Fruit fly (Drosophila melanogaster): ENCODE data around the gene sturkopf.

The sturkopf gene

dm6 chr3L:1307005-1307632 lies 6.1 kb downstream of the sturkopf start, which contains the start of the genes Ctr9 and Nt5a (continued):
- no peak for TF ChIP-seq z (GFP tag; IDR thresholded peaks at IDR 0.05)
- no peak for TF ChIP-seq Elba2 (GFP tag; optimal IDR thresholded peaks at IDR 0.05)
- TF ChIP-seq tup (GFP tag; optimal IDR thresholded peaks at IDR 0.05), result no peak
- peak; percentile 53 for TF ChIP-seq E2f2 (GFP tag; IDR thresholded peaks at IDR 0.05)
- peak; percentile 49 for TF ChIP-seq nerfin-2 (GFP tag; IDR thresholded peaks at IDR 0.05; ENCODE audit: partially characterized antibody)
- TF ChIP-seq CG11504 (tag; optimal IDR thresholded peaks at IDR 0.05), result no peak
- no peak for TF ChIP-seq gsb-n (tag; optimal IDR thresholded peaks at IDR 0.05)
- TF ChIP-seq CG5180 (GFP tag; optimal IDR thresholded peaks at IDR 0.05), result no peak
- no peak for TF ChIP-seq CG6854 (GFP tag; optimal IDR thresholded peaks at IDR 0.05)
- TF ChIP-seq rib (GFP tag; IDR thresholded peaks at IDR 0.05), result peak; percentile 61; the same call in 1 of the 2 replicates
- peak; percentile 93 for TF ChIP-seq sens (GFP tag)
- peak; percentile 26 for TF ChIP-seq slp2 (GFP tag; optimal IDR thresholded peaks at IDR 0.05)
- no peak for TF ChIP-seq abd-A (tag; optimal IDR thresholded peaks at IDR 0.05)
- peak; percentile 88 for TF ChIP-seq NFAT (GFP tag; IDR thresholded peaks at IDR 0.05)
- peak; percentile 41 for TF ChIP-seq HmgD (GFP tag; optimal IDR thresholded peaks at IDR 0.05)
- no peak for TF ChIP-seq CG1233 (GFP tag; optimal IDR thresholded peaks at IDR 0.05)
- peak; percentile 8 for TF ChIP-seq Nf-YB (GFP tag; optimal IDR thresholded peaks at IDR 0.05)
- no peak for TF ChIP-seq bowl (GFP tag; IDR thresholded peaks at IDR 0.05)
- TF ChIP-seq otp (GFP tag; IDR thresholded peaks at IDR 0.05), result no peak
- TF ChIP-seq CG2199 (GFP tag; IDR thresholded peaks at IDR 0.05), result no peak
- no peak for TF ChIP-seq CG12236 (GFP tag; optimal IDR thresholded peaks at IDR 0.05)
- peak; percentile 46 for TF ChIP-seq Dip3 (GFP tag; optimal IDR thresholded peaks at IDR 0.05)
- peak; percentile 68; the same call in 2 of the 3 replicates for TF ChIP-seq Dbx (GFP tag; IDR thresholded peaks at IDR 0.05)
- no peak for TF ChIP-seq CG15011 (GFP tag; optimal IDR thresholded peaks at IDR 0.05)
- TF ChIP-seq jumu (GFP tag; optimal IDR thresholded peaks at IDR 0.05), result peak; percentile 56
- peak; percentile 99 for TF ChIP-seq trem (tag; optimal IDR thresholded peaks at IDR 0.05)
- TF ChIP-seq ken (GFP tag; IDR thresholded peaks at IDR 0.05), result 0 out of 3 replicates have a peak, but pooled peaks have one; percentile 56
- no peak for TF ChIP-seq ase (GFP tag; IDR thresholded peaks at IDR 0.05)
- peak; percentile 64 for TF ChIP-seq mirr (GFP tag; optimal IDR thresholded peaks at IDR 0.05)
- peak; percentile 81 for TF ChIP-seq CG11456 (GFP tag; IDR thresholded peaks at IDR 0.05)
- TF ChIP-seq Rx (GFP tag; IDR thresholded peaks at IDR 0.05), result no peak
- peak; percentile 71 for TF ChIP-seq vfl (GFP tag; optimal IDR thresholded peaks at IDR 0.05)
- no peak for TF ChIP-seq peb (GFP tag; IDR thresholded peaks at IDR 0.05)
- TF ChIP-seq Ssrp (tag; optimal IDR thresholded peaks at IDR 0.05), result no peak
- TF ChIP-seq eyg (GFP tag; optimal IDR thresholded peaks at IDR 0.05), result peak; percentile 26
- TF ChIP-seq CG17829 (tag; optimal IDR thresholded peaks at IDR 0.05), result peak; percentile 61
- TF ChIP-seq ap (GFP tag; IDR thresholded peaks at IDR 0.05), result no peak
- TF ChIP-seq scrt (GFP tag; optimal IDR thresholded peaks at IDR 0.05), result peak; percentile 38
- TF ChIP-seq CG6175 (GFP tag; IDR thresholded peaks at IDR 0.05), result no peak
- no peak for TF ChIP-seq CG8281 (tag; optimal IDR thresholded peaks at IDR 0.05)
- no peak for TF ChIP-seq CG3407 (GFP tag; optimal IDR thresholded peaks at IDR 0.05)
- TF ChIP-seq MBD-R2 (GFP tag; IDR thresholded peaks at IDR 0.05), result peak; percentile 97
- no peak for TF ChIP-seq CG3281 (GFP tag; optimal IDR thresholded peaks at IDR 0.05)
- peak; percentile 63 for TF ChIP-seq CG15479 (GFP tag; optimal IDR thresholded peaks at IDR 0.05)
- TF ChIP-seq insv (GFP tag; optimal IDR thresholded peaks at IDR 0.05), result peak in 1 of 2 experiments; percentile 71
- no peak; the same call in 1 of the 2 replicates for TF ChIP-seq CG7372 (GFP tag; IDR thresholded peaks at IDR 0.05)
- no peak for TF ChIP-seq Optix (GFP tag; IDR thresholded peaks at IDR 0.05)
- no peak for TF ChIP-seq Oaz (GFP tag; IDR thresholded peaks at IDR 0.05)
- TF ChIP-seq pzg (GFP tag; optimal IDR thresholded peaks at IDR 0.05), result peak; percentile 94
- peak; percentile 8 for TF ChIP-seq HHEX (GFP tag; optimal IDR thresholded peaks at IDR 0.05)
- no peak for TF ChIP-seq CG10431 (GFP tag; optimal IDR thresholded peaks at IDR 0.05)

Data from whole organism, embryonic.